Worm (Caenorhabditis elegans): ENCODE results near the gene R107.9.

DNA sequence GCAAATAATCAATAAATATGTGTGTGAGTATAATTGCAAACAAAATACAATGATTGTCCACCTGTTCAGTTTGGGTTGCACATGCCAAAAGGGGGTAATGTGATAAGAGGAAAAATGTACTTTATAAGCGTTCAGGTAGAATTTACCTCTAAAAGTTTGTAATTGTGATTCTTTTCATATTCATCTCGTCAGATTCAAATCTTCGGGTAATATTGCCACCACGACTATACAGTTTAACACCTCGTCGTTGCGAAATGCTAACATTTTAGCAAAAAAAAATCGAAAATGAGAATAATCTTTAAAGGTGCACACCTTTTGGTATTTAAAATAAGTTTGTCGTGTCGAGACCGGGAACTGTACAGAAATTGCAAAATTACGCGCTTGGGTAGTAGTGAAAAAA lies 5.4 kb downstream of the R107.9 start, which contains the start of gene nac-2:
- TF ChIP-seq hnd-1 (tag; optimal IDR thresholded peaks at IDR 0.05) (no peak), ama-1 (optimal IDR thresholded peaks at IDR 0.05) (no peak)

All from whole organism, early embryonic.